Worm (Caenorhabditis elegans): ENCODE results near the gene gut-2.

Gene gut-2

ce11 chrV:13536058-13536579 lies 38.6 kb downstream of the gut-2 start, which contains the start of gene frpr-5:
Gene frpr-5, minus strand, starts transcription at chrV:13536108.
- TF ChIP-seq ceh-31 (tag; optimal IDR thresholded peaks at IDR 0.05), result no peak
- TF ChIP-seq nfya-1 (tag; optimal IDR thresholded peaks at IDR 0.05), result no peak
- TF ChIP-seq ama-1 (optimal IDR thresholded peaks at IDR 0.05), result no peak
- no peak for TF ChIP-seq dve-1 (tag; optimal IDR thresholded peaks at IDR 0.05)
- TF ChIP-seq syd-9 (tag; optimal IDR thresholded peaks at IDR 0.05), result no peak
- TF ChIP-seq ceh-6 (GFP tag; optimal IDR thresholded peaks at IDR 0.05), result no peak
- TF ChIP-seq lim-6 (tag; optimal IDR thresholded peaks at IDR 0.05), result no peak
- TF ChIP-seq elt-2 (tag; optimal IDR thresholded peaks at IDR 0.05), result no peak
- no peak for TF ChIP-seq pha-4 (tag; optimal IDR thresholded peaks at IDR 0.05)

All from whole organism, late embryonic.